Fruit fly (Drosophila melanogaster) whole organism, embryonic: ENCODE measurements around the gene lgs.

ENCODE experiments used
- Antp ChIP-seq: fragments of 200-800 bp; sonication (Bioruptor generic); optimal IDR thresholded peaks from 3 replicates; lab custom pipeline; 2016; ENCODE audit warnings: missing biosample characterization, missing genetic modification characterization
- CG10543 ChIP-seq: fragments of 200-800 bp; sonication (Bioruptor generic); optimal IDR thresholded peaks from 3 replicates; lab custom pipeline; 2017; ENCODE audit warnings: missing biosample characterization, mild to moderate bottlenecking, missing genetic modification characterization, moderate library complexity
- CG12219 ChIP-seq: fragments of 200-800 bp; sonication (Bioruptor generic); optimal IDR thresholded peaks from 3 replicates; lab custom pipeline; 2018; ENCODE audit warnings: missing biosample characterization, mild to moderate bottlenecking, missing genetic modification characterization
- CG15514 ChIP-seq: fragments of 200-800 bp; sonication (Bioruptor generic); optimal IDR thresholded peaks from 3 replicates; lab custom pipeline; 2017; ENCODE audit warnings: missing biosample characterization, missing genetic modification characterization, mild to moderate bottlenecking, moderate library complexity, missing genetic modification reagents
- CG1602 ChIP-seq: fragments of 200-800 bp; sonication (Bioruptor generic); optimal IDR thresholded peaks from 3 replicates; lab custom pipeline; 2016; ENCODE audit warnings: missing biosample characterization, missing genetic modification characterization
- CG16779 ChIP-seq: fragments of 200-800 bp; sonication (Bioruptor generic); IDR thresholded peaks from 2 replicates; pipeline ENCODE4 v1.3.6; 2022; ENCODE audit warnings: missing biosample characterization, missing genetic modification characterization
- CG17612 ChIP-seq: fragments of 200-800 bp; sonication (Bioruptor generic); IDR thresholded peaks from 2 replicates; pipeline ENCODE4 v1.3.6; 2022; ENCODE audit warnings: missing biosample characterization, missing genetic modification characterization
- CG17829 ChIP-seq: fragments of 200-800 bp; optimal IDR thresholded peaks from 2 replicates; lab custom pipeline; 2019; ENCODE audit warnings: missing biosample characterization, mild to moderate bottlenecking, missing genetic modification characterization, moderate library complexity
- CG1792 ChIP-seq: fragments of 200-800 bp; sonication (Bioruptor generic); optimal IDR thresholded peaks from 2 replicates; lab custom pipeline; 2016; ENCODE audit warnings: missing biosample characterization, missing genetic modification characterization
- CG2116 ChIP-seq: fragments of 200-800 bp; sonication (Bioruptor generic); optimal IDR thresholded peaks from 3 replicates; lab custom pipeline; 2018; ENCODE audit warnings: missing biosample characterization, mild to moderate bottlenecking, missing genetic modification characterization
- CG2712 ChIP-seq: fragments of 200-800 bp; optimal IDR thresholded peaks from 3 replicates; lab custom pipeline; 2019; ENCODE audit warnings: missing biosample characterization, mild to moderate bottlenecking, missing genetic modification characterization, moderate library complexity
- CG31224 ChIP-seq: fragments of 200-800 bp; sonication (Bioruptor generic); IDR thresholded peaks from 2 replicates; pipeline ENCODE4 v1.3.6; 2022; ENCODE audit warnings: missing biosample characterization, missing genetic modification characterization
- CG31388 ChIP-seq: fragments of 200-800 bp; sonication (Bioruptor generic); optimal IDR thresholded peaks from 2 replicates; lab custom pipeline; 2016; ENCODE audit warnings: missing biosample characterization, missing genetic modification characterization
- CG32767 ChIP-seq: fragments of 200-800 bp; sonication (Bioruptor generic); IDR thresholded peaks from 2 replicates; pipeline ENCODE4 v1.3.6; 2022; ENCODE audit warnings: missing biosample characterization, missing genetic modification characterization
- CG4360 ChIP-seq: fragments of 200-800 bp; sonication (Bioruptor generic); IDR thresholded peaks from 2 replicates; pipeline ENCODE4 v1.3.6; 2022; ENCODE audit warnings: missing biosample characterization, missing genetic modification characterization
- CG6254 ChIP-seq: fragments of 200-800 bp; sonication (Bioruptor generic); optimal IDR thresholded peaks from 3 replicates; lab custom pipeline; 2017; ENCODE audit warnings: mild to moderate bottlenecking, missing biosample characterization, missing genetic modification reagents, missing genetic modification characterization
- CG6654 ChIP-seq: fragments of 200-800 bp; sonication (Bioruptor generic); optimal IDR thresholded peaks from 2 replicates; lab custom pipeline; 2017; ENCODE audit warnings: missing biosample characterization, mild to moderate bottlenecking, missing genetic modification characterization
- CG7271 ChIP-seq: fragments of 200-800 bp; sonication (Bioruptor generic); optimal IDR thresholded peaks from 2 replicates; lab custom pipeline; 2018; ENCODE audit warnings: missing biosample characterization, mild to moderate bottlenecking, missing genetic modification characterization, moderate library complexity
- CG8359 ChIP-seq: fragments of 200-800 bp; sonication (Bioruptor generic); optimal IDR thresholded peaks from 2 replicates; lab custom pipeline; 2017; ENCODE audit warnings: missing biosample characterization, mild to moderate bottlenecking, missing genetic modification characterization, borderline replicate concordance
- Chrac-16 ChIP-seq: fragments of 200-800 bp; sonication (Bioruptor generic); optimal IDR thresholded peaks from 3 replicates; lab custom pipeline; 2016; ENCODE audit warnings: missing biosample characterization, missing genetic modification characterization
- CkIIα-i1 ChIP-seq: fragments of 200-800 bp; sonication (Bioruptor generic); IDR thresholded peaks from 2 replicates; pipeline ENCODE4 v1.3.6; 2022; ENCODE audit warnings: missing biosample characterization, missing genetic modification characterization
- CoRest ChIP-seq: fragments of 200-800 bp; sonication (Bioruptor generic); optimal IDR thresholded peaks from 3 replicates; lab custom pipeline; 2018; ENCODE audit warnings: missing biosample characterization, mild to moderate bottlenecking, missing genetic modification characterization, moderate library complexity
- Dref ChIP-seq: fragments of 200-800 bp; sonication (Bioruptor generic); IDR thresholded peaks from 2 replicates; pipeline ENCODE4 v1.3.6; 2022; ENCODE audit warnings: missing biosample characterization, missing genetic modification characterization
- HHEX ChIP-seq: fragments of 200-800 bp; sonication (Bioruptor generic); optimal IDR thresholded peaks from 3 replicates; lab custom pipeline; 2017; ENCODE audit warnings: missing biosample characterization, mild to moderate bottlenecking, missing genetic modification characterization, missing genetic modification reagents
- Hsf ChIP-seq: fragments of 200-800 bp; sonication (Bioruptor generic); optimal IDR thresholded peaks from 3 replicates; lab custom pipeline; 2016; ENCODE audit warnings: missing biosample characterization, missing genetic modification characterization
- MBD-R2 ChIP-seq: fragments of 200-800 bp; sonication (Bioruptor generic); IDR thresholded peaks from 2 replicates; pipeline ENCODE4 v1.3.6; 2022; ENCODE audit warnings: missing biosample characterization, missing genetic modification characterization
- Mrtf ChIP-seq: fragments of 200-800 bp; sonication (Bioruptor generic); IDR thresholded peaks from 3 replicates; pipeline ENCODE4 v1.3.6; 2022; ENCODE audit warnings: missing biosample characterization, missing genetic modification characterization
- Pdp1 ChIP-seq, 2 experiments: fragments of 200-800 bp; sonication (Bioruptor generic); optimal IDR thresholded peaks; 3 replicates each; lab custom pipeline; 2016; ENCODE audit warnings: missing biosample characterization in 2 of 2, missing genetic modification characterization in 2 of 2, mild to moderate bottlenecking in 1 of 2, moderate library complexity in 1 of 2
- Ravus ChIP-seq: fragments of 200-800 bp; sonication (Bioruptor generic); IDR thresholded peaks from 2 replicates; pipeline ENCODE4 v1.3.6; 2022; ENCODE audit warnings: missing biosample characterization, missing genetic modification characterization
- Trl ChIP-seq, 3 experiments: fragments of >200 bp in 2 of 3; fragments of 200-800 bp in 1 of 3; sonication (Bioruptor generic) in 1 of 3; optimal IDR thresholded peaks; 2 replicates in 1 of 3; 3 replicates in 2 of 3; lab custom pipeline; 2016 to 2017; ENCODE audit warnings: missing biosample characterization in 1 of 3, missing genetic modification characterization in 1 of 3
- ac ChIP-seq: fragments of 200-800 bp; sonication (Bioruptor generic); optimal IDR thresholded peaks from 3 replicates; lab custom pipeline; 2017; ENCODE audit warnings: missing biosample characterization, mild to moderate bottlenecking, missing genetic modification characterization
- bsh ChIP-seq, 2 experiments: fragments of 200-800 bp; sonication (Bioruptor generic); optimal IDR thresholded peaks; 2 replicates each; lab custom pipeline; 2017 to 2018; ENCODE audit warnings: mild to moderate bottlenecking in 2 of 2, missing biosample characterization in 2 of 2, missing genetic modification characterization in 2 of 2, moderate library complexity in 1 of 2
- caup ChIP-seq: fragments of 200-800 bp; sonication (Bioruptor generic); optimal IDR thresholded peaks from 3 replicates; lab custom pipeline; 2017; ENCODE audit warnings: missing biosample characterization, mild to moderate bottlenecking, missing genetic modification characterization, moderate library complexity; ENCODE audit not compliant: severe bottlenecking
- da ChIP-seq: fragments of 200-800 bp; sonication (Bioruptor generic); optimal IDR thresholded peaks from 2 replicates; lab custom pipeline; 2016; ENCODE audit warnings: missing biosample characterization, missing genetic modification characterization
- dati ChIP-seq: fragments of 200-800 bp; sonication (Bioruptor generic); IDR thresholded peaks from 2 replicates; pipeline ENCODE4 v1.3.6; 2022; ENCODE audit warnings: missing biosample characterization, missing genetic modification characterization
- dpn ChIP-seq, 2 experiments: fragments of 200-800 bp; sonication (Bioruptor generic); optimal IDR thresholded peaks; 3 replicates each; lab custom pipeline; 2016; ENCODE audit warnings: missing biosample characterization in 2 of 2, missing genetic modification characterization in 2 of 2
- dysf ChIP-seq: fragments of 200-800 bp; sonication (Bioruptor generic); IDR thresholded peaks from 3 replicates; pipeline ENCODE4 v1.3.6; 2022; ENCODE audit warnings: missing biosample characterization, missing genetic modification characterization
- insv ChIP-seq, 2 experiments: fragments of 200-800 bp; sonication (Bioruptor generic); optimal IDR thresholded peaks; 3 replicates each; lab custom pipeline; 2016 to 2018; ENCODE audit warnings: missing biosample characterization in 2 of 2, missing genetic modification characterization in 2 of 2
- kah ChIP-seq: fragments of 200-800 bp; sonication (Bioruptor generic); optimal IDR thresholded peaks from 2 replicates; lab custom pipeline; 2018; ENCODE audit warnings: missing biosample characterization, mild to moderate bottlenecking, missing genetic modification characterization
- p53 ChIP-seq: fragments of 200-800 bp; sonication (Bioruptor generic); optimal IDR thresholded peaks from 2 replicates; lab custom pipeline; 2016; ENCODE audit warnings: missing biosample characterization, missing genetic modification characterization
- pros ChIP-seq: fragments of 200-800 bp; sonication (Bioruptor generic); optimal IDR thresholded peaks from 3 replicates; lab custom pipeline; 2019; ENCODE audit warnings: missing biosample characterization, mild to moderate bottlenecking, missing genetic modification characterization, moderate library complexity
- ranshi ChIP-seq: fragments of 200-800 bp; sonication (Bioruptor generic); IDR thresholded peaks from 2 replicates; pipeline ENCODE4 v1.3.6; 2022; ENCODE audit warnings: missing biosample characterization, missing genetic modification characterization
- ro ChIP-seq: fragments of 200-800 bp; sonication (Bioruptor generic); IDR thresholded peaks from 2 replicates; pipeline ENCODE4 v1.3.6; 2022; ENCODE audit warnings: missing biosample characterization, missing genetic modification characterization
- schlank ChIP-seq: fragments of 200-800 bp; sonication (Bioruptor generic); optimal IDR thresholded peaks from 2 replicates; lab custom pipeline; 2018; ENCODE audit warnings: missing biosample characterization, mild to moderate bottlenecking, missing genetic modification characterization
- slp2 ChIP-seq: fragments of 200-800 bp; sonication (Bioruptor generic); optimal IDR thresholded peaks from 2 replicates; lab custom pipeline; 2016; ENCODE audit warnings: missing biosample characterization, missing genetic modification characterization
- sna ChIP-seq: fragments of 200-800 bp; sonication (Bioruptor generic); IDR thresholded peaks from 2 replicates; pipeline ENCODE4 v1.3.6; 2022; ENCODE audit warnings: missing biosample characterization, missing genetic modification characterization; ENCODE audit not compliant: partially characterized antibody
- ssp ChIP-seq: fragments of 200-800 bp; sonication (Bioruptor generic); IDR thresholded peaks from 2 replicates; pipeline ENCODE4 v1.3.6; 2022; ENCODE audit warnings: missing biosample characterization, missing genetic modification characterization
- unc-4 ChIP-seq: fragments of 200-800 bp; sonication (Bioruptor generic); IDR thresholded peaks from 2 replicates; pipeline ENCODE4 v1.3.6; 2022; ENCODE audit warnings: missing biosample characterization, missing genetic modification characterization; ENCODE audit not compliant: partially characterized antibody
- usp ChIP-seq: fragments of >200 bp; optimal IDR thresholded peaks from 2 replicates; lab custom pipeline; 2017; ENCODE audit warnings: missing biosample characterization, missing genetic modification characterization
- wdn ChIP-seq: fragments of 200-800 bp; sonication (Bioruptor generic); IDR thresholded peaks from 2 replicates; pipeline ENCODE4 v1.3.6; 2022; ENCODE audit warnings: missing biosample characterization, missing genetic modification characterization
- zfh1 ChIP-seq: fragments of 200-800 bp; sonication (Bioruptor generic); IDR thresholded peaks from 3 replicates; pipeline ENCODE4 v1.3.6; 2022; ENCODE audit warnings: missing biosample characterization, missing genetic modification characterization

Gene lgs

DNA sequence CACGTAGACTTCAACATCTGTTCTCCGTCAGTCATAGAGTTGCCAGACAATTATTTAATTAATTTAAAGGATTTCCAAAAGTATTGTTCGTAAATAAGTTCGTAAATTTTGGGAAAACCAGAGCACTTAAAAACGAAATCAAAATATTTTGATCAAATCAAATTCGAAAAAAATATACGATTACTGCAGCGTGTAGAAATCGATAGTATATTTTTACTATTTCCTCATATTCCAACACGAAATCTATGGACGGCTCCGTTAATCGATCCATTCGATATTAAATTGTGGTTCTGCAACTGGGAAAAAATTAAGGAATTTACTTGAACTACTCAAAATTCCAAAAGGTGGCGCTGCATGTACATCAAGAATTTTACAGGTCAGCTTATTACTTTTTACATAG, 42.7 kb upstream of the lgs start (continued):
- TF ChIP-seq Antp (GFP tag; lab: Kevin White, UChicago), result peak; percentile 56
- TF ChIP-seq CG6254 (GFP tag; lab: Kevin White, UChicago), result no peak
- TF ChIP-seq Trl (optimal IDR thresholded peaks at IDR 0.05; lab: Kevin White, UChicago), result no peak
- TF ChIP-seq Trl (GFP tag; optimal IDR thresholded peaks at IDR 0.05; lab: Kevin White, UChicago), result peak; percentile 63
- no peak for TF ChIP-seq slp2 (GFP tag; lab: Kevin White, UChicago)
- TF ChIP-seq ranshi (GFP tag; lab: Robert Waterston, UW), result no peak
- no peak for TF ChIP-seq CG7271 (tag; lab: Kevin White, UChicago)
- no peak for TF ChIP-seq ac (GFP tag; lab: Kevin White, UChicago)
- peak; percentile 59 for TF ChIP-seq CG2712 (tag; lab: Kevin White, UChicago)
- TF ChIP-seq sna (GFP tag; lab: Robert Waterston, UW), result peak; percentile 97
- peak; percentile 64 for TF ChIP-seq CoRest (tag; lab: Kevin White, UChicago)
- peak; percentile 74 for TF ChIP-seq CG15514 (GFP tag; lab: Kevin White, UChicago)
- no peak for TF ChIP-seq da
- TF ChIP-seq HHEX, result no peak
- no peak for TF ChIP-seq CG31388
- TF ChIP-seq CG8359, result no peak
- peak; percentile 2 to 15 for TF ChIP-seq Pdp1 (GFP tag; optimal IDR thresholded peaks at IDR 0.05; lab: Kevin White, UChicago)
- no peak for TF ChIP-seq schlank
- peak in 1 of 2 experiments; percentile 78 for TF ChIP-seq insv (GFP tag; optimal IDR thresholded peaks at IDR 0.05; lab: Kevin White, UChicago)
- no peak for TF ChIP-seq CG4360 (GFP tag; lab: Robert Waterston, UW)
- TF ChIP-seq dati (GFP tag; lab: Robert Waterston, UW), result no peak
- peak; percentile 55 for TF ChIP-seq Hsf
- TF ChIP-seq pros (GFP tag; lab: Kevin White, UChicago), result no peak
- TF ChIP-seq CG12219 (GFP tag; lab: Kevin White, UChicago), result no peak
- no peak for TF ChIP-seq ro
- peak; percentile 40 for TF ChIP-seq caup (GFP tag; lab: Kevin White, UChicago)
- TF ChIP-seq kah, result no peak
- no peak; the same call in 1 of the 2 replicates for TF ChIP-seq ssp (GFP tag; lab: Robert Waterston, UW)
- TF ChIP-seq p53 (GFP tag; lab: Kevin White, UChicago), result peak; percentile 59
- peak; percentile 96 for TF ChIP-seq unc-4
- peak in 1 of 2 experiments; percentile 45 for TF ChIP-seq bsh (GFP tag; optimal IDR thresholded peaks at IDR 0.05; lab: Kevin White, UChicago)
- peak; percentile 74 for TF ChIP-seq CG17829
- TF ChIP-seq dpn (GFP tag; optimal IDR thresholded peaks at IDR 0.05; lab: Kevin White, UChicago), result peak; percentile 42 to 57
- no peak for TF ChIP-seq wdn (GFP tag; lab: Robert Waterston, UW)
- no peak for TF ChIP-seq CG16779 (GFP tag; lab: Robert Waterston, UW)
- no peak for TF ChIP-seq Mrtf (GFP tag; lab: Robert Waterston, UW)
- TF ChIP-seq CG31224, result no peak
- no peak for TF ChIP-seq CG10543 (GFP tag; lab: Kevin White, UChicago)
- peak; percentile 44; the same call in 1 of the 3 replicates for TF ChIP-seq dysf (GFP tag; lab: Robert Waterston, UW)
- no peak for TF ChIP-seq CG1602 (GFP tag; lab: Kevin White, UChicago)
- TF ChIP-seq CG17612 (GFP tag; lab: Robert Waterston, UW), result no peak
- TF ChIP-seq Dref (GFP tag; lab: Robert Waterston, UW), result peak; percentile 93
- TF ChIP-seq CG6654 (GFP tag; lab: Kevin White, UChicago), result no peak
- no peak for TF ChIP-seq usp (GFP tag; lab: Kevin White, UChicago)
- TF ChIP-seq CG32767 (GFP tag; lab: Robert Waterston, UW), result no peak
- no peak for TF ChIP-seq CG1792
- TF ChIP-seq CG2116 (GFP tag; lab: Kevin White, UChicago), result peak; percentile 94
- no peak for TF ChIP-seq CkIIα-i1 (GFP tag; lab: Robert Waterston, UW)
- TF ChIP-seq MBD-R2 (GFP tag; lab: Robert Waterston, UW), result 0 out of 2 replicates have a peak, but pooled peaks have one; percentile 29
- 0 out of 3 replicates have a peak, but pooled peaks have one; percentile 36 for TF ChIP-seq zfh1 (GFP tag; lab: Robert Waterston, UW)
- TF ChIP-seq Ravus (GFP tag; lab: Robert Waterston, UW), result no peak
- peak; percentile 50 for TF ChIP-seq Chrac-16 (GFP tag; lab: Kevin White, UChicago)
